Worm (Caenorhabditis elegans) whole organism, young adult: Measurements from ENCODE around the gene C16C8.26.

Experiments
- B0019.2 ChIP-seq: fragments of 200-800 bp; sonication (Bioruptor generic); conservative IDR thresholded peaks from 2 replicates; pipeline ENCODE4 v1.3.6; 2022; ENCODE audit warnings: missing genetic modification reagents, missing genetic modification characterization, missing compliant biosample characterization
- F55B11.4 ChIP-seq: sonication (generic microtip); optimal IDR thresholded peaks from 2 replicates; lab custom pipeline; 2016; ENCODE audit warnings: missing compliant biosample characterization, missing genetic modification characterization, borderline replicate concordance; ENCODE audit not compliant: insufficient read depth
- K11D2.4 ChIP-seq: fragments of 200-800 bp; sonication (Bioruptor generic); IDR thresholded peaks from 2 replicates; pipeline ENCODE4 v1.3.6; 2022; ENCODE audit warnings: missing genetic modification reagents, missing genetic modification characterization, missing compliant biosample characterization
- K12H6.12 ChIP-seq: fragments of 200-800 bp; sonication (Bioruptor generic); optimal IDR thresholded peaks from 2 replicates; lab custom pipeline; 2018; ENCODE audit warnings: mild to moderate bottlenecking, missing genetic modification characterization, missing compliant biosample characterization
- Y95B8A.8 ChIP-seq: fragments of 200-800 bp; sonication (Bioruptor generic); IDR thresholded peaks from 2 replicates; pipeline ENCODE4 v1.3.6; 2022; ENCODE audit warnings: missing genetic modification reagents, missing genetic modification characterization, missing compliant biosample characterization
- aptf-2 ChIP-seq: fragments of 200-800 bp; sonication (Bioruptor generic); conservative IDR thresholded peaks from 2 replicates; pipeline ENCODE4 v1.3.6; 2022; ENCODE audit warnings: missing genetic modification reagents, missing genetic modification characterization, missing compliant biosample characterization
- aptf-3 ChIP-seq: fragments of 200-800 bp; sonication (Bioruptor generic); IDR thresholded peaks from 2 replicates; pipeline ENCODE4 v1.3.6; 2022; ENCODE audit warnings: missing genetic modification characterization, missing compliant biosample characterization
- atf-7 ChIP-seq: sonication (generic microtip); optimal IDR thresholded peaks from 2 replicates; lab custom pipeline; 2017; ENCODE audit warnings: mild to moderate bottlenecking, missing genetic modification characterization, missing compliant biosample characterization
- athp-1 ChIP-seq: sonication (generic microtip); optimal IDR thresholded peaks from 2 replicates; lab custom pipeline; 2017; ENCODE audit warnings: mild to moderate bottlenecking, missing genetic modification characterization, missing compliant biosample characterization
- attf-6 ChIP-seq: fragments of 200-800 bp; sonication (Bioruptor generic); IDR thresholded peaks from 2 replicates; pipeline ENCODE4 v1.3.6; 2022; ENCODE audit warnings: missing genetic modification reagents, missing genetic modification characterization, missing compliant biosample characterization
- bed-1 ChIP-seq: fragments of 200-800 bp; sonication (Bioruptor generic); IDR thresholded peaks from 2 replicates; pipeline ENCODE4 v1.3.6; 2022; ENCODE audit warnings: missing genetic modification reagents, missing genetic modification characterization, missing compliant biosample characterization
- cebp-2 ChIP-seq: fragments of 200-800 bp; sonication (Bioruptor generic); IDR thresholded peaks from 2 replicates; pipeline ENCODE4 v1.3.6; 2022; ENCODE audit warnings: missing genetic modification characterization, missing compliant biosample characterization
- ceh-100 ChIP-seq: fragments of 200-800 bp; sonication (Bioruptor generic); IDR thresholded peaks from 2 replicates; pipeline ENCODE4 v1.3.6; 2022; ENCODE audit warnings: missing genetic modification reagents, missing genetic modification characterization, missing compliant biosample characterization
- die-1 ChIP-seq: sonication (generic microtip); optimal IDR thresholded peaks from 2 replicates; lab custom pipeline; 2016; ENCODE audit warnings: missing genotype, mild to moderate bottlenecking, missing genetic modification characterization, missing compliant biosample characterization
- dpff-1 ChIP-seq: sonication (generic microtip); optimal IDR thresholded peaks from 2 replicates; lab custom pipeline; 2017; ENCODE audit warnings: mild to moderate bottlenecking, missing genetic modification characterization, missing compliant biosample characterization
- dpl-1 ChIP-seq: fragments of 150-350 bp; optimal IDR thresholded peaks from 2 replicates; lab custom pipeline; 2014; ENCODE audit warnings: missing biosample characterization, missing genetic modification reagents, missing genetic modification characterization
- efl-1 ChIP-seq: fragments of 150-350 bp; optimal IDR thresholded peaks from 2 replicates; lab custom pipeline; 2014; ENCODE audit warnings: missing biosample characterization, missing genetic modification reagents, missing genetic modification characterization
- egrh-3 ChIP-seq: fragments of 200-800 bp; sonication (Bioruptor generic); IDR thresholded peaks from 2 replicates; pipeline ENCODE4 v1.3.6; 2022; ENCODE audit warnings: missing genetic modification reagents, missing genetic modification characterization, missing compliant biosample characterization
- hlh-12 ChIP-seq: sonication (generic microtip); optimal IDR thresholded peaks from 2 replicates; lab custom pipeline; 2016; ENCODE audit warnings: missing genetic modification characterization, missing compliant biosample characterization
- hmg-20 ChIP-seq: fragments of 200-800 bp; sonication (Bioruptor generic); IDR thresholded peaks from 2 replicates; pipeline ENCODE4 v1.3.6; 2022; ENCODE audit warnings: missing genetic modification reagents, missing genetic modification characterization, missing compliant biosample characterization
- hsf-1 ChIP-seq: fragments of 200-800 bp; sonication (Bioruptor generic); IDR thresholded peaks from 2 replicates; pipeline ENCODE4 v1.3.6; 2022; ENCODE audit warnings: missing genetic modification reagents, missing genetic modification characterization, missing compliant biosample characterization
- lag-1 ChIP-seq: fragments of 200-800 bp; sonication (Bioruptor generic); IDR thresholded peaks from 2 replicates; pipeline ENCODE4 v1.3.6; 2022; ENCODE audit warnings: missing genetic modification reagents, missing genetic modification characterization, missing compliant biosample characterization
- let-607 ChIP-seq, 2 experiments: fragments of 200-800 bp in 1 of 2; sonication (Bioruptor generic) in 1 of 2; sonication (generic microtip) in 1 of 2; optimal IDR thresholded peaks; 2 replicates each; lab custom pipeline; 2016 to 2018; ENCODE audit warnings: mild to moderate bottlenecking in 2 of 2, missing compliant biosample characterization in 2 of 2, missing genetic modification characterization in 2 of 2, moderate library complexity in 2 of 2, missing genotype in 1 of 2
- lin-26 ChIP-seq: fragments of 200-800 bp; sonication (Bioruptor generic); IDR thresholded peaks from 2 replicates; pipeline ENCODE4 v1.3.6; 2022; ENCODE audit warnings: missing genetic modification reagents, missing genetic modification characterization, missing compliant biosample characterization
- lin-54 ChIP-seq: fragments of 200-800 bp; sonication (Bioruptor generic); optimal IDR thresholded peaks from 2 replicates; lab custom pipeline; 2018; ENCODE audit warnings: mild to moderate bottlenecking, missing genetic modification characterization, missing compliant biosample characterization
- lir-1 ChIP-seq: fragments of 200-800 bp; sonication (Bioruptor generic); conservative IDR thresholded peaks from 2 replicates; pipeline ENCODE4 v1.3.6; 2022; ENCODE audit warnings: missing genetic modification reagents, missing genetic modification characterization, missing compliant biosample characterization
- madf-6 ChIP-seq: fragments of 200-800 bp; sonication (Bioruptor generic); IDR thresholded peaks from 2 replicates; pipeline ENCODE4 v1.3.6; 2022; ENCODE audit warnings: missing genetic modification reagents, missing genetic modification characterization, missing compliant biosample characterization
- mcd-1 ChIP-seq: fragments of 200-800 bp; sonication (Bioruptor generic); IDR thresholded peaks from 2 replicates; pipeline ENCODE4 v1.3.6; 2022; ENCODE audit warnings: missing genetic modification reagents, missing genetic modification characterization, missing compliant biosample characterization
- nhr-179 ChIP-seq: sonication (generic microtip); optimal IDR thresholded peaks from 2 replicates; lab custom pipeline; 2016; ENCODE audit warnings: mild to moderate bottlenecking, missing genetic modification characterization, missing compliant biosample characterization
- nhr-27 ChIP-seq: fragments of 200-800 bp; sonication (Bioruptor generic); optimal IDR thresholded peaks from 2 replicates; lab custom pipeline; 2018; ENCODE audit warnings: mild to moderate bottlenecking, missing genetic modification characterization, moderate library complexity, missing compliant biosample characterization
- nhr-90 ChIP-seq: sonication (generic microtip); optimal IDR thresholded peaks from 2 replicates; lab custom pipeline; 2016; ENCODE audit warnings: missing genotype, mild to moderate bottlenecking, missing genetic modification characterization, missing compliant biosample characterization
- pha-4 ChIP-seq: fragments of 150-350 bp; sonication (generic microtip); optimal IDR thresholded peaks from 2 replicates; lab custom pipeline; 2014; ENCODE audit warnings: missing biosample characterization, missing genetic modification reagents, missing genetic modification characterization
- rcor-1 ChIP-seq: fragments of 200-800 bp; sonication (Bioruptor generic); IDR thresholded peaks from 2 replicates; pipeline ENCODE4 v1.3.6; 2022; ENCODE audit warnings: missing genetic modification reagents, missing genetic modification characterization, missing compliant biosample characterization
- rpc-1 ChIP-seq, 2 experiments: fragments of 150-350 bp in 1 of 2; sonication (generic microtip) in 1 of 2; optimal IDR thresholded peaks; 2 replicates each; lab custom pipeline; 2014 to 2018; ENCODE audit warnings: missing biosample characterization in 1 of 2, missing genetic modification characterization in 1 of 2, missing genetic modification reagents in 1 of 2, missing genotype in 1 of 2
- snpc-1.3 ChIP-seq: sonication (generic microtip); optimal IDR thresholded peaks from 2 replicates; lab custom pipeline; 2017; ENCODE audit warnings: missing genetic modification characterization, mild to moderate bottlenecking, missing compliant biosample characterization, antibody characterized with exemption, moderate library complexity, missing genotype, missing genetic modification reagents; ENCODE audit not compliant: insufficient read depth
- tbp1 ChIP-seq: fragments of 200-800 bp; sonication (Bioruptor generic); optimal IDR thresholded peaks from 2 replicates; lab custom pipeline; 2018; ENCODE audit warnings: mild to moderate bottlenecking, missing genetic modification characterization, missing compliant biosample characterization
- tbx-9 ChIP-seq: sonication (generic microtip); optimal IDR thresholded peaks from 2 replicates; lab custom pipeline; 2016; ENCODE audit warnings: borderline replicate concordance, missing genetic modification characterization, inconsistent platforms, missing compliant biosample characterization
- zfh-2 ChIP-seq: fragments of 200-800 bp; sonication (Bioruptor generic); conservative IDR thresholded peaks from 2 replicates; pipeline ENCODE4 v1.3.6; 2022; ENCODE audit warnings: missing genetic modification reagents, missing genetic modification characterization, missing compliant biosample characterization
- zim-3 ChIP-seq: sonication (generic microtip); optimal IDR thresholded peaks from 2 replicates; lab custom pipeline; 2017; ENCODE audit warnings: mild to moderate bottlenecking, missing genetic modification characterization, moderate library complexity, missing compliant biosample characterization
- ztf-3 ChIP-seq: fragments of 200-800 bp; sonication (Bioruptor generic); optimal IDR thresholded peaks from 2 replicates; lab custom pipeline; 2018; ENCODE audit warnings: mild to moderate bottlenecking, missing genetic modification characterization, missing compliant biosample characterization

The C16C8.26 gene

ce11 chrII:3438280-3438679, 19.8 kb downstream of the C16C8.26 start:
- TF ChIP-seq K11D2.4 (no peak), ztf-3 (GFP tag; lab: Kevin White, UChicago) (no peak), athp-1 (tag; lab: Kevin White, UChicago) (no peak), nhr-90 (tag; lab: Kevin White, UChicago) (no peak), madf-6 (GFP tag; lab: Robert Waterston, UW) (no peak), rcor-1 (GFP tag; lab: Robert Waterston, UW) (no peak), hlh-12 (tag; lab: Kevin White, UChicago) (no peak), lin-26 (GFP tag; lab: Robert Waterston, UW) (no peak), snpc-1.3 (tag; lab: Kevin White, UChicago) (no peak), B0019.2 (GFP tag; lab: Robert Waterston, UW) (no peak), rpc-1 (optimal IDR thresholded peaks at IDR 0.05; lab: Kevin White, UChicago) (no peak), rpc-1 (tag; optimal IDR thresholded peaks at IDR 0.05; lab: Kevin White, UChicago) (no peak), die-1 (no peak), zim-3 (tag; lab: Kevin White, UChicago) (no peak), mcd-1 (no peak), lin-54 (GFP tag; lab: Kevin White, UChicago) (no peak), atf-7 (tag; lab: Kevin White, UChicago) (no peak), bed-1 (GFP tag; lab: Robert Waterston, UW) (no peak), tbx-9 (tag; lab: Kevin White, UChicago) (no peak), lag-1 (no peak), nhr-179 (tag; lab: Kevin White, UChicago) (no peak)

DNA sequence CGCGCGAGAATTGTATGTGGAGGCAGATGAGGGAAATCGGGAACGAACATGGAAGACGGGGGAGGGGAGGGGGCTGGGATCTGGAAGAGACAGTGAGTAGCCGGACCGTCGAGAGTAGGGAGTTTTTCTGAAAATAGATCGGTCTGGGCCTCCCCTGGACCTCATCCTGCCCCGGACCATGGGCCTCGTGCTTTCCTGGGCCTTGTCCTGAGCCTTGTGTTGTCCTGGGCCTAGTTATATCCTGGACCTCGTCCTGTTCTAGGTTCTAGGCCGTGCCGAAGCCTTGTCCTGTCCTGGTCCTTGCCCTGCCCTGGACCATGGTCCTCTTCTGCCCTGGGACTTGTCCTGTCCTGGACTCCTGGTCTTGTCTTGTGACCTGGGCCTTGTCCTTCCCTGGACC, 20.7 kb downstream of the C16C8.26 start:
- TF ChIP-seq egrh-3 (peak; percentile 43; the same call in 1 of the 2 replicates), attf-6 (GFP tag; lab: Robert Waterston, UW) (no peak), zfh-2 (peak; percentile 58), F55B11.4 (tag; lab: Kevin White, UChicago) (no peak), hsf-1 (no peak), K12H6.12 (tag; lab: Kevin White, UChicago) (no peak), lir-1 (no peak), cebp-2 (GFP tag; lab: Robert Waterston, UW) (no peak), dpff-1 (tag; lab: Kevin White, UChicago) (no peak), hmg-20 (GFP tag; lab: Robert Waterston, UW) (no peak), dpl-1 (GFP tag; lab: Kevin White, UChicago) (no peak), nhr-27 (tag; lab: Kevin White, UChicago) (no peak), tbp1 (GFP tag; lab: Kevin White, UChicago) (no peak), efl-1 (GFP tag; lab: Kevin White, UChicago) (no peak), aptf-2 (GFP tag; lab: Robert Waterston, UW) (no peak), ceh-100 (GFP tag; lab: Robert Waterston, UW) (no peak), pha-4 (no peak), aptf-3 (GFP tag; lab: Robert Waterston, UW) (0 out of 2 replicates have a peak, but pooled peaks have one; percentile 46), let-607 (tag; optimal IDR thresholded peaks at IDR 0.05; lab: Kevin White, UChicago) (no peak), Y95B8A.8 (GFP tag; lab: Robert Waterston, UW) (no peak)
- TF ChIP-seq, all 124 proteins: peak for 3
